Fruit fly (Drosophila melanogaster) whole organism, embryonic: Measurements from ENCODE around the gene Sems.
A peak's percentile ranks its signal among the peaks of the same experiment; 100 is the strongest.

Experiments used
- Abd-B ChIP-seq: fragments of 200-800 bp; sonication (Bioruptor generic); optimal IDR thresholded peaks from 2 replicates; lab custom pipeline; 2018; ENCODE audit warnings: missing biosample characterization, mild to moderate bottlenecking, missing genetic modification characterization, moderate library complexity
- Adf1 ChIP-seq: fragments of 200-800 bp; sonication (Bioruptor generic); IDR thresholded peaks from 2 replicates; pipeline ENCODE4 v1.3.6; 2022; ENCODE audit warnings: missing biosample characterization, missing genetic modification characterization
- Atf6 ChIP-seq: fragments of 200-800 bp; sonication (Bioruptor generic); IDR thresholded peaks from 2 replicates; pipeline ENCODE4 v1.3.6; 2022; ENCODE audit warnings: missing biosample characterization, missing genetic modification characterization
- Bgb ChIP-seq: fragments of 200-800 bp; sonication (Bioruptor generic); IDR thresholded peaks from 2 replicates; pipeline ENCODE4 v1.3.6; 2022; ENCODE audit warnings: missing biosample characterization, missing genetic modification characterization; ENCODE audit not compliant: partially characterized antibody
- CG11093 ChIP-seq: fragments of 200-800 bp; sonication (Bioruptor generic); IDR thresholded peaks from 3 replicates; pipeline ENCODE4 v1.3.6; 2022; ENCODE audit warnings: missing biosample characterization, missing genetic modification characterization
- CG12219 ChIP-seq: fragments of 200-800 bp; sonication (Bioruptor generic); optimal IDR thresholded peaks from 3 replicates; lab custom pipeline; 2018; ENCODE audit warnings: missing biosample characterization, mild to moderate bottlenecking, missing genetic modification characterization
- CG13123 ChIP-seq: fragments of 200-800 bp; sonication (Bioruptor generic); optimal IDR thresholded peaks from 2 replicates; lab custom pipeline; 2016; ENCODE audit warnings: missing biosample characterization, missing genetic modification characterization
- CG14014 ChIP-seq: fragments of 200-800 bp; sonication (Bioruptor generic); IDR thresholded peaks from 2 replicates; pipeline ENCODE4 v1.3.6; 2022; ENCODE audit warnings: missing biosample characterization, missing genetic modification characterization
- CG14667 ChIP-seq: fragments of 200-800 bp; sonication (Bioruptor generic); IDR thresholded peaks from 2 replicates; pipeline ENCODE4 v1.3.6; 2022; ENCODE audit warnings: missing biosample characterization, missing genetic modification characterization
- CG15601 ChIP-seq: fragments of 200-800 bp; sonication (Bioruptor generic); optimal IDR thresholded peaks from 3 replicates; lab custom pipeline; 2019; ENCODE audit warnings: missing biosample characterization, mild to moderate bottlenecking, missing genetic modification characterization, moderate library complexity
- CG17361 ChIP-seq: fragments of 200-800 bp; sonication (Bioruptor generic); IDR thresholded peaks from 3 replicates; pipeline ENCODE4 v1.3.6; 2022; ENCODE audit warnings: missing biosample characterization, missing genetic modification characterization
- CG2875 ChIP-seq: fragments of 200-800 bp; sonication (Bioruptor generic); optimal IDR thresholded peaks from 2 replicates; lab custom pipeline; 2017; ENCODE audit warnings: missing biosample characterization, mild to moderate bottlenecking, missing genetic modification characterization, missing genetic modification reagents
- CG30403 ChIP-seq: fragments of 200-800 bp; sonication (Bioruptor generic); optimal IDR thresholded peaks from 3 replicates; lab custom pipeline; 2016; ENCODE audit warnings: missing biosample characterization, missing genetic modification characterization
- CG3995 ChIP-seq: fragments of 200-800 bp; sonication (Bioruptor generic); optimal IDR thresholded peaks from 3 replicates; lab custom pipeline; 2016; ENCODE audit warnings: missing biosample characterization, missing genetic modification characterization
- CG4820 ChIP-seq: fragments of 200-800 bp; sonication (Bioruptor generic); optimal IDR thresholded peaks from 3 replicates; lab custom pipeline; 2016; ENCODE audit warnings: missing biosample characterization, missing genetic modification characterization
- CG4854 ChIP-seq: fragments of 200-800 bp; sonication (Bioruptor generic); optimal IDR thresholded peaks from 2 replicates; lab custom pipeline; 2016; ENCODE audit warnings: missing biosample characterization, missing genetic modification characterization, inconsistent platforms
- CG5180 ChIP-seq: fragments of 200-800 bp; sonication (Bioruptor generic); optimal IDR thresholded peaks from 3 replicates; lab custom pipeline; 2017; ENCODE audit warnings: missing biosample characterization, missing genetic modification characterization, mild to moderate bottlenecking, moderate library complexity, missing genetic modification reagents
- CG6272 ChIP-seq: fragments of 200-800 bp; sonication (Bioruptor generic); IDR thresholded peaks from 2 replicates; pipeline ENCODE4 v1.3.6; 2022; ENCODE audit warnings: missing biosample characterization, missing genetic modification characterization
- CG6813 ChIP-seq: fragments of 200-800 bp; sonication (Bioruptor generic); optimal IDR thresholded peaks from 2 replicates; lab custom pipeline; 2017; ENCODE audit warnings: missing biosample characterization, missing genetic modification characterization, mild to moderate bottlenecking, moderate library complexity, missing genetic modification reagents
- CG8281 ChIP-seq: fragments of 200-800 bp; sonication (Bioruptor generic); optimal IDR thresholded peaks from 2 replicates; lab custom pipeline; 2018; ENCODE audit warnings: missing biosample characterization, mild to moderate bottlenecking, missing genetic modification characterization, moderate library complexity
- CG8924 ChIP-seq: fragments of 200-800 bp; optimal IDR thresholded peaks from 3 replicates; lab custom pipeline; 2019; ENCODE audit warnings: missing biosample characterization, mild to moderate bottlenecking, missing genetic modification characterization, moderate library complexity
- CG9932 ChIP-seq: fragments of 200-800 bp; sonication (Bioruptor generic); IDR thresholded peaks from 2 replicates; pipeline ENCODE4 v1.3.6; 2022; ENCODE audit warnings: missing biosample characterization, missing genetic modification characterization
- Chrac-16 ChIP-seq: fragments of 200-800 bp; sonication (Bioruptor generic); optimal IDR thresholded peaks from 3 replicates; lab custom pipeline; 2016; ENCODE audit warnings: missing biosample characterization, missing genetic modification characterization
- Dp ChIP-seq: fragments of 200-800 bp; sonication (Bioruptor generic); optimal IDR thresholded peaks from 2 replicates; lab custom pipeline; 2018; ENCODE audit warnings: missing biosample characterization, mild to moderate bottlenecking, missing genetic modification characterization, moderate library complexity
- Elba2 ChIP-seq: fragments of 200-800 bp; sonication (Bioruptor generic); optimal IDR thresholded peaks from 3 replicates; lab custom pipeline; 2016; ENCODE audit warnings: missing biosample characterization, missing genetic modification characterization
- Fer2 ChIP-seq: fragments of 200-800 bp; sonication (Bioruptor generic); optimal IDR thresholded peaks from 2 replicates; lab custom pipeline; 2018; ENCODE audit warnings: missing biosample characterization, mild to moderate bottlenecking, missing genetic modification characterization, moderate library complexity
- Gug ChIP-seq: fragments of 200-800 bp; sonication (Bioruptor generic); IDR thresholded peaks from 4 replicates; pipeline ENCODE4 v1.3.6; 2022; ENCODE audit warnings: missing biosample characterization, missing genetic modification characterization
- MESR4 ChIP-seq: fragments of 200-800 bp; sonication (Bioruptor generic); optimal IDR thresholded peaks from 2 replicates; lab custom pipeline; 2018; ENCODE audit warnings: missing biosample characterization, mild to moderate bottlenecking, missing genetic modification characterization, moderate library complexity
- Max ChIP-seq: fragments of 200-800 bp; sonication (Bioruptor generic); optimal IDR thresholded peaks from 2 replicates; lab custom pipeline; 2016; ENCODE audit warnings: missing biosample characterization, mild to moderate bottlenecking, missing genetic modification characterization
- Mrtf ChIP-seq: fragments of 200-800 bp; sonication (Bioruptor generic); IDR thresholded peaks from 3 replicates; pipeline ENCODE4 v1.3.6; 2022; ENCODE audit warnings: missing biosample characterization, missing genetic modification characterization
- NFAT ChIP-seq: fragments of 200-800 bp; sonication (Bioruptor generic); IDR thresholded peaks from 2 replicates; pipeline ENCODE4 v1.3.6; 2022; ENCODE audit warnings: missing biosample characterization, missing genetic modification characterization
- NfI ChIP-seq: fragments of 200-800 bp; sonication (Bioruptor generic); optimal IDR thresholded peaks from 3 replicates; lab custom pipeline; 2018; ENCODE audit warnings: missing biosample characterization, mild to moderate bottlenecking, missing genetic modification characterization, moderate library complexity
- Oli ChIP-seq: fragments of 200-800 bp; sonication (Bioruptor generic); optimal IDR thresholded peaks from 2 replicates; lab custom pipeline; 2018; ENCODE audit warnings: missing biosample characterization, mild to moderate bottlenecking, missing genetic modification characterization, moderate library complexity
- Ptx1 ChIP-seq: fragments of 200-800 bp; sonication (Bioruptor generic); IDR thresholded peaks from 2 replicates; pipeline ENCODE4 v1.3.6; 2022; ENCODE audit warnings: missing biosample characterization, missing genetic modification characterization
- Scr ChIP-seq: fragments of 200-800 bp; sonication (Bioruptor generic); IDR thresholded peaks from 2 replicates; pipeline ENCODE4 v1.3.6; 2022; ENCODE audit warnings: missing biosample characterization, missing genetic modification characterization; ENCODE audit not compliant: partially characterized antibody
- crp ChIP-seq, 2 experiments: fragments of 200-800 bp; sonication (Bioruptor generic); optimal IDR thresholded peaks; 2 replicates in 1 of 2; 3 replicates in 1 of 2; lab custom pipeline; 2017; ENCODE audit warnings: missing biosample characterization in 2 of 2, missing genetic modification characterization in 2 of 2, mild to moderate bottlenecking in 1 of 2, moderate library complexity in 1 of 2
- dimm ChIP-seq: fragments of 200-800 bp; sonication (Bioruptor generic); IDR thresholded peaks from 2 replicates; pipeline ENCODE4 v1.3.6; 2022; ENCODE audit warnings: missing biosample characterization, missing genetic modification characterization
- fd64A ChIP-seq: fragments of 200-800 bp; sonication (Bioruptor generic); optimal IDR thresholded peaks from 3 replicates; lab custom pipeline; 2018; ENCODE audit warnings: missing biosample characterization, mild to moderate bottlenecking, missing genetic modification characterization
- fu2 ChIP-seq: fragments of 200-800 bp; sonication (Bioruptor generic); optimal IDR thresholded peaks from 2 replicates; lab custom pipeline; 2016; ENCODE audit warnings: missing biosample characterization, missing genetic modification characterization
- ham ChIP-seq: fragments of 200-800 bp; sonication (Bioruptor generic); IDR thresholded peaks from 2 replicates; pipeline ENCODE4 v1.3.6; 2022; ENCODE audit warnings: missing biosample characterization, missing genetic modification characterization
- hkb ChIP-seq, 2 experiments: fragments of 200-800 bp in 1 of 2; fragments of >200 bp in 1 of 2; sonication (Bioruptor generic) in 1 of 2; IDR thresholded peaks in 1 of 2; optimal IDR thresholded peaks in 1 of 2; 2 replicates each; pipeline versions ENCODE4 v1.3.6 to Lab custom; 2017 to 2022; ENCODE audit warnings: missing biosample characterization in 1 of 2, missing genetic modification characterization in 1 of 2
- nerfin-1 ChIP-seq: fragments of 200-800 bp; sonication (Bioruptor generic); optimal IDR thresholded peaks from 3 replicates; lab custom pipeline; 2019; ENCODE audit warnings: missing biosample characterization, mild to moderate bottlenecking, missing genetic modification characterization, moderate library complexity
- pho ChIP-seq: fragments of 200-800 bp; sonication (Bioruptor generic); optimal IDR thresholded peaks from 2 replicates; lab custom pipeline; 2016; ENCODE audit warnings: missing biosample characterization, missing genetic modification characterization
- run ChIP-seq: fragments of 200-800 bp; sonication (Bioruptor generic); optimal IDR thresholded peaks from 3 replicates; lab custom pipeline; 2018; ENCODE audit warnings: missing biosample characterization, mild to moderate bottlenecking, missing genetic modification characterization
- seq ChIP-seq: fragments of 200-800 bp; sonication (Bioruptor generic); IDR thresholded peaks from 2 replicates; pipeline ENCODE4 v1.3.6; 2022; ENCODE audit warnings: missing biosample characterization, missing genetic modification characterization
- shn ChIP-seq: fragments of 200-800 bp; sonication (Bioruptor generic); optimal IDR thresholded peaks from 3 replicates; lab custom pipeline; 2016; ENCODE audit warnings: missing biosample characterization, missing genetic modification characterization
- sim ChIP-seq: fragments of 200-800 bp; sonication (Bioruptor generic); IDR thresholded peaks from 2 replicates; pipeline ENCODE4 v1.3.6; 2022; ENCODE audit warnings: missing biosample characterization, missing genetic modification characterization
- slou ChIP-seq: fragments of 200-800 bp; sonication (Bioruptor generic); optimal IDR thresholded peaks from 3 replicates; lab custom pipeline; 2016; ENCODE audit warnings: missing biosample characterization, missing genetic modification characterization
- so ChIP-seq: fragments of 200-800 bp; sonication (Bioruptor generic); IDR thresholded peaks from 3 replicates; pipeline ENCODE4 v1.3.6; 2022; ENCODE audit warnings: missing biosample characterization, missing genetic modification characterization
- tgo ChIP-seq: fragments of 200-800 bp; sonication (Bioruptor generic); IDR thresholded peaks from 3 replicates; pipeline ENCODE4 v1.3.6; 2022; ENCODE audit warnings: missing biosample characterization, missing genetic modification characterization
- tna ChIP-seq: fragments of 200-800 bp; sonication (Bioruptor generic); IDR thresholded peaks from 2 replicates; pipeline ENCODE4 v1.3.6; 2022; ENCODE audit warnings: missing biosample characterization, missing genetic modification characterization; ENCODE audit not compliant: partially characterized antibody
- unpg ChIP-seq: fragments of 200-800 bp; sonication (Bioruptor generic); optimal IDR thresholded peaks from 3 replicates; lab custom pipeline; 2018; ENCODE audit warnings: missing biosample characterization, mild to moderate bottlenecking, missing genetic modification characterization, moderate library complexity

Sems gene

DNA sequence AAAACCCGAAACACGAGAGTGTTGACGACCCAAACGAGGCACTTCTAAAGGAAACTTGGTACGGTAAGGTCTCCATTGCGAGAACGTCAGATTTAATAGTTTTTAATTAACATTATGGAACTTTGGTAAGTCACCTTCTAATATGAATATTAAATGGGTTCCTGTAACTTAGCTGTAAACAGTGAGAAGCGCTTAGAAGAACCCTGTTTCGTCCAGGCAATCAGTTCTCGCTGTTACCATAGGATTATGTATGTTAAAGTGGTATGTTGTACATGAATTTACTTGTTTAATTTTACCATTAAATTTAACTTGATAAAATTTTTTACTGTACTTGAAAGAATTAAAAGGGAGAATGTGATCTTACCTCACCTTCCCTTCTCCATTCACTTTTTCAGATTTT, 34.7 kb downstream of the Sems start (continued):
- TF ChIP-seq CG17361 (peak; percentile 52; the same call in 2 of the 3 replicates), so (GFP tag; lab: Robert Waterston, UW) (no peak), CG9932 (GFP tag; lab: Robert Waterston, UW) (no peak), CG8281 (tag; lab: Kevin White, UChicago) (no peak), Oli (tag; lab: Kevin White, UChicago) (peak; percentile 38), tna (no peak), CG12219 (GFP tag; lab: Kevin White, UChicago) (no peak), seq (GFP tag; lab: Robert Waterston, UW) (no peak), shn (no peak), hkb (optimal IDR thresholded peaks at IDR 0.05; lab: Kevin White, UChicago) (no peak), hkb (GFP tag; IDR thresholded peaks at IDR 0.05; lab: Robert Waterston, UW) (no peak), Abd-B (GFP tag; lab: Kevin White, UChicago) (no peak), Scr (GFP tag; lab: Robert Waterston, UW) (no peak), CG4854 (GFP tag; lab: Kevin White, UChicago) (no peak), slou (GFP tag; lab: Kevin White, UChicago) (no peak), dimm (GFP tag; lab: Robert Waterston, UW) (no peak), CG6272 (GFP tag; lab: Robert Waterston, UW) (no peak), NfI (GFP tag; lab: Kevin White, UChicago) (peak; percentile 19), CG14667 (GFP tag; lab: Robert Waterston, UW) (no peak), CG14014 (GFP tag; lab: Robert Waterston, UW) (no peak), pho (GFP tag; lab: Kevin White, UChicago) (no peak), Bgb (GFP tag; lab: Robert Waterston, UW) (no peak), fu2 (GFP tag; lab: Kevin White, UChicago) (no peak), CG13123 (GFP tag; lab: Kevin White, UChicago) (no peak), CG15601 (tag; lab: Kevin White, UChicago) (no peak), Dp (GFP tag; lab: Kevin White, UChicago) (no peak), run (no peak), Mrtf (GFP tag; lab: Robert Waterston, UW) (no peak), CG2875 (GFP tag; lab: Kevin White, UChicago) (no peak), CG3995 (GFP tag; lab: Kevin White, UChicago) (no peak), Max (GFP tag; lab: Kevin White, UChicago) (no peak), CG6813 (no peak), tgo (GFP tag; lab: Robert Waterston, UW) (no peak), Chrac-16 (GFP tag; lab: Kevin White, UChicago) (no peak), fd64A (GFP tag; lab: Kevin White, UChicago) (no peak), ham (no peak), unpg (GFP tag; lab: Kevin White, UChicago) (peak; percentile 3), CG8924 (no peak), CG30403 (GFP tag; lab: Kevin White, UChicago) (no peak), sim (GFP tag; lab: Robert Waterston, UW) (no peak), NFAT (GFP tag; lab: Robert Waterston, UW) (no peak), CG4820 (GFP tag; lab: Kevin White, UChicago) (no peak), nerfin-1 (tag; lab: Kevin White, UChicago) (no peak), Adf1 (GFP tag; lab: Robert Waterston, UW) (no peak), MESR4 (GFP tag; lab: Kevin White, UChicago) (no peak), Atf6 (GFP tag; lab: Robert Waterston, UW) (no peak), CG5180 (GFP tag; lab: Kevin White, UChicago) (no peak), Elba2 (no peak), Ptx1 (GFP tag; lab: Robert Waterston, UW) (no peak), Gug (GFP tag; lab: Robert Waterston, UW) (no peak), CG11093 (GFP tag; lab: Robert Waterston, UW) (no peak), crp (GFP tag; optimal IDR thresholded peaks at IDR 0.05; lab: Kevin White, UChicago) (no peak), Fer2 (no peak)
